Fruit fly (Drosophila melanogaster) whole organism, embryonic: ENCODE results near the gene Ublcp1.
A peak's percentile ranks its signal among the peaks of the same experiment; 100 is the strongest.

Source experiments
- CG15601 ChIP-seq: fragments of 200-800 bp; sonication (Bioruptor generic); optimal IDR thresholded peaks from 3 replicates; lab custom pipeline; 2019; ENCODE audit warnings: missing biosample characterization, mild to moderate bottlenecking, missing genetic modification characterization, moderate library complexity
- CG7987 ChIP-seq: fragments of 200-800 bp; sonication (Bioruptor generic); optimal IDR thresholded peaks from 2 replicates; lab custom pipeline; 2018; ENCODE audit warnings: missing biosample characterization, mild to moderate bottlenecking, missing genetic modification characterization, moderate library complexity
- Gsc ChIP-seq: fragments of 200-800 bp; sonication (Bioruptor generic); IDR thresholded peaks from 2 replicates; pipeline ENCODE4 v1.3.6; 2022; ENCODE audit warnings: missing biosample characterization, missing genetic modification characterization
- Pdp1 ChIP-seq, 2 experiments: fragments of 200-800 bp; sonication (Bioruptor generic); optimal IDR thresholded peaks; 3 replicates each; lab custom pipeline; 2016; ENCODE audit warnings: missing biosample characterization in 2 of 2, missing genetic modification characterization in 2 of 2, mild to moderate bottlenecking in 1 of 2, moderate library complexity in 1 of 2
- Sox100B ChIP-seq: fragments of 200-800 bp; sonication (Bioruptor generic); optimal IDR thresholded peaks from 3 replicates; lab custom pipeline; 2018; ENCODE audit warnings: missing biosample characterization, mild to moderate bottlenecking, missing genetic modification characterization
- abd-A ChIP-seq: fragments of 200-800 bp; sonication (Bioruptor generic); optimal IDR thresholded peaks from 3 replicates; lab custom pipeline; 2019; ENCODE audit warnings: missing biosample characterization, mild to moderate bottlenecking, missing genetic modification characterization, moderate library complexity
- ara ChIP-seq: fragments of 200-800 bp; sonication (Bioruptor generic); IDR thresholded peaks from 2 replicates; pipeline ENCODE4 v1.3.6; 2022; ENCODE audit warnings: missing biosample characterization, missing genetic modification characterization
- chinmo ChIP-seq: fragments of 200-800 bp; sonication (Bioruptor generic); IDR thresholded peaks from 4 replicates; pipeline ENCODE4 v1.3.6; 2022; ENCODE audit warnings: missing biosample characterization, missing genetic modification characterization; ENCODE audit not compliant: partially characterized antibody
- dati ChIP-seq: fragments of 200-800 bp; sonication (Bioruptor generic); IDR thresholded peaks from 2 replicates; pipeline ENCODE4 v1.3.6; 2022; ENCODE audit warnings: missing biosample characterization, missing genetic modification characterization
- kni ChIP-seq: fragments of 200-800 bp; sonication (Bioruptor generic); optimal IDR thresholded peaks from 3 replicates; lab custom pipeline; 2017; ENCODE audit warnings: mild to moderate bottlenecking, missing biosample characterization, missing genetic modification reagents, missing genetic modification characterization
- phol ChIP-seq: fragments of 200-800 bp; sonication (Bioruptor generic); optimal IDR thresholded peaks from 3 replicates; lab custom pipeline; 2018; ENCODE audit warnings: missing biosample characterization, mild to moderate bottlenecking, missing genetic modification characterization, moderate library complexity

DNA sequence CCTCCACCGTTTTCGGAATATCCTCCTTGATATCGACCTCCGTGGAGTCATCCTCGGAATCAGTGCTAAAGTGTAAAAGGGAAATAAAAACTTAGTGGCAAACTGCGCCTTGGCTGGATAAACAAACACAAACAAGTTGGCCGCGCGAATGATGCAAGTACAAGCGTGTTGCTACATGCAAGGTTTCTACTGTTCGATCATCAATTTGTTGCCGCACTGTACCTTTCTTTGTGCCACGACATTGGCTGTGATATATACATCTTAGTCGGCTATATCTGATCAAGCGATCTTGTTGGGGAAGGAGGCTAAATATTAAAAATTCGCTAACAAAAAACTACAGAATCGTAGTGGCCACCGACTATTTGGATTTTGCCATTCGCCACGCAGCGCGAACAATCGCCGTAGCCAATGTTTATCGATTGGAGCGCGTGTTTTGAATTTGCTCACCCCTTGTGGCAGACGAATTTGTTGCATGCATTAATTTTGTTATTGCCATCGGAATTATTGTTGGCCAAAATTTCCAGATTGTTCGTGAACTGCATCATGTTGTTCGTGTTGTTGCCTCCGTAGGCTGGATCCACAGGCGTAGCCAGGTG lies 8.1 kb upstream of the Ublcp1 start:
- no peak for TF ChIP-seq kni (GFP tag; lab: Kevin White, UChicago)
- TF ChIP-seq chinmo (GFP tag; lab: Robert Waterston, UW): no peak
- no peak for TF ChIP-seq Gsc (GFP tag; lab: Robert Waterston, UW)
- peak in 1 of 2 experiments; percentile 39 for TF ChIP-seq Pdp1 (GFP tag; optimal IDR thresholded peaks at IDR 0.05; lab: Kevin White, UChicago)
- TF ChIP-seq phol (tag; lab: Kevin White, UChicago): no peak
- no peak for TF ChIP-seq abd-A (tag; lab: Kevin White, UChicago)
- TF ChIP-seq CG15601 (tag; lab: Kevin White, UChicago): no peak
- TF ChIP-seq CG7987 (GFP tag; lab: Kevin White, UChicago): no peak
- no peak for TF ChIP-seq ara (GFP tag; lab: Robert Waterston, UW)
- no peak for TF ChIP-seq Sox100B (GFP tag; lab: Kevin White, UChicago)
- TF ChIP-seq dati (GFP tag; lab: Robert Waterston, UW): no peak
